Worm (Caenorhabditis elegans) whole organism, L4 larva: ENCODE results near the gene K06H6.1.

Experiments
- Y105C5A.15 ChIP-seq: fragments of 200-800 bp; sonication (Bioruptor generic); IDR thresholded peaks from 2 replicates; pipeline ENCODE4 v1.3.6; 2022; ENCODE audit warnings: missing genetic modification characterization, missing compliant biosample characterization
- nhr-10 ChIP-seq: fragments of 150-350 bp; optimal IDR thresholded peaks from 2 replicates; lab custom pipeline; 2014; ENCODE audit warnings: missing biosample characterization, missing genetic modification characterization
- nhr-48 ChIP-seq: sonication (generic microtip); optimal IDR thresholded peaks from 2 replicates; lab custom pipeline; 2016; ENCODE audit warnings: mild to moderate bottlenecking, missing genetic modification characterization, missing compliant biosample characterization
- nhr-6 ChIP-seq: fragments of 150-350 bp; optimal IDR thresholded peaks from 2 replicates; lab custom pipeline; 2014; ENCODE audit warnings: missing biosample characterization, missing genetic modification characterization
- nhr-77 ChIP-seq: fragments of 150-350 bp; optimal IDR thresholded peaks from 2 replicates; lab custom pipeline; 2014; ENCODE audit warnings: missing biosample characterization, missing genetic modification characterization
- php-3 ChIP-seq: fragments of 200-800 bp; sonication (Bioruptor generic); IDR thresholded peaks from 2 replicates; pipeline ENCODE4 v1.3.6; 2022; ENCODE audit warnings: missing genetic modification reagents, missing genetic modification characterization, missing compliant biosample characterization
- unc-62 ChIP-seq, 3 experiments: fragments of 150-350 bp in 1 of 3; sonication (generic microtip); optimal IDR thresholded peaks in 2 of 3; peaks in 1 of 3; 1 replicate in 1 of 3; 2 replicates in 2 of 3; lab custom pipeline; 2014 to 2017; ENCODE audit warnings: missing biosample characterization in 3 of 3, missing genetic modification characterization in 3 of 3, missing genetic modification reagents in 3 of 3, missing genotype in 1 of 3

DNA sequence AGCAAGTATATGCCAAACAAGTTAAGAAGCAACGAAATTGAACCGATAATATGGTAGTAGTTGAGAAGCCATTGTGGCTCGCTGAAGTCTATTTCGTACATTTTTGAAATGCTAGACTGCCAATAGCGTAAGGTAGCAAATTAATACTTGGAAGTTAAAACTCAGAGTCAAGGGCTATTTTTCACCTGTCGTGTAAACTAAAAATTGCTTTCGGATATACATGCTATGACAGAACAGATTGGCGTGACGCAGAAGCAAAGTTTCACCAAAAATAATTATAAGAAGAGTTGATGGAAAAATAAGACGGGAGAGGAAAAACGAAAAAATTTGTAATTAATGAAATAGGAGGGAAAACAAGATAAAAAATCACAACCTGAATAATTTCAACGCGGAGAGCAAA is 21.9 kb upstream of the K06H6.1 start, which contains the start of gene sri-73:
- no peak for TF ChIP-seq unc-62 (GFP tag; optimal IDR thresholded peaks at IDR 0.05 in 1 of 2; lab: Kevin White, UChicago)
- TF ChIP-seq unc-62 (tag; optimal IDR thresholded peaks at IDR 0.05; lab: Kevin White, UChicago), result no peak
- TF ChIP-seq nhr-6, result no peak
- no peak for TF ChIP-seq php-3 (GFP tag; lab: Robert Waterston, UW)
- TF ChIP-seq nhr-10 (tag; lab: Kevin White, UChicago), result no peak
- no peak for TF ChIP-seq nhr-48 (tag; lab: Kevin White, UChicago)
- TF ChIP-seq nhr-77, result no peak
- TF ChIP-seq Y105C5A.15 (GFP tag; lab: Robert Waterston, UW), result no peak
